Fruit fly (Drosophila melanogaster): ENCODE results near the gene CG6136.

Gene CG6136

DNA sequence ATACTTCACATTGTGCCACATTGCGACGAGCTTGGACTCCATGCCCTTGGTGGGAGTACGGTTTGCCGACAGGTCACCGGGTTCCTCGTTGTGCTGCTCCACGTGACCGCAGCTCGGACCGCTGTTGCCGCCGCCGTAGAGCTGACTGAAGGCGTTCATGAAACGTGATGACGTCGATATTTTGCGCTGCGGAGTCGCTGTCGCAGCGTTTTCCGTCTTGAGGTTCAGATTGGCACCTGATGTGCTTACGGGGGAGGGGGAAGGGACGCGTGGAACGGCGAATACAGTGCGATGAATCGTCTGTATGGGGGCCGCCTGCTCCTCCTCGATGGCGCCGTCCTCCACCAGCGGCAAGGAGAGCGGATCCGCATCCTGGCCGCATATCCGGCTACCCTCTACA, 15.9 kb downstream of the CG6136 start:
- TF ChIP-seq jim (GFP tag; optimal IDR thresholded peaks at IDR 0.05) (no peak), dsf (GFP tag; optimal IDR thresholded peaks at IDR 0.05; ENCODE audit: borderline replicate concordance) (no peak), Jra (GFP tag; optimal IDR thresholded peaks at IDR 0.05) (no peak), Sp1 (GFP tag; optimal IDR thresholded peaks at IDR 0.05) (no peak), GATAd (GFP tag; optimal IDR thresholded peaks at IDR 0.05) (no peak), Hnf4 (GFP tag; optimal IDR thresholded peaks at IDR 0.05) (no peak), foxo (GFP tag; optimal IDR thresholded peaks at IDR 0.05) (no peak)

- no peak for TF ChIP-seq OdsH (GFP tag; optimal IDR thresholded peaks at IDR 0.05)
- TF ChIP-seq GATAd (GFP tag; optimal IDR thresholded peaks at IDR 0.05): no peak
- no peak for TF ChIP-seq Vsx2 (GFP tag; optimal IDR thresholded peaks at IDR 0.05; ENCODE audit: partially characterized antibody)
- TF ChIP-seq psq (GFP tag; optimal IDR thresholded peaks at IDR 0.05): no peak
- no peak for TF ChIP-seq foxo (GFP tag; optimal IDR thresholded peaks at IDR 0.05)
- no peak for TF ChIP-seq Myc (optimal IDR thresholded peaks at IDR 0.05)
- no peak for TF ChIP-seq Dfd (GFP tag; optimal IDR thresholded peaks at IDR 0.05)
- no peak for TF ChIP-seq usp (GFP tag; optimal IDR thresholded peaks at IDR 0.05)
- no peak for TF ChIP-seq lola (GFP tag; optimal IDR thresholded peaks at IDR 0.05)
- no peak for TF ChIP-seq ey (GFP tag; optimal IDR thresholded peaks at IDR 0.05)
- no peak for TF ChIP-seq pan (optimal IDR thresholded peaks at IDR 0.05)
- no peak for TF ChIP-seq brk (GFP tag; optimal IDR thresholded peaks at IDR 0.05)
- TF ChIP-seq woc (GFP tag; optimal IDR thresholded peaks at IDR 0.05): no peak
- no peak for TF ChIP-seq h (GFP tag; optimal IDR thresholded peaks at IDR 0.05)
- no peak for TF ChIP-seq sage (GFP tag; optimal IDR thresholded peaks at IDR 0.05)
- TF ChIP-seq Mio (GFP tag; optimal IDR thresholded peaks at IDR 0.05): no peak
- TF ChIP-seq CG32264 (GFP tag; optimal IDR thresholded peaks at IDR 0.05): no peak
- TF ChIP-seq HLH106 (tag; optimal IDR thresholded peaks at IDR 0.05): no peak
- TF ChIP-seq Rel (GFP tag; optimal IDR thresholded peaks at IDR 0.05): no peak
- no peak for TF ChIP-seq Rel (tag; optimal IDR thresholded peaks at IDR 0.05)
Observed at dm6 chr3R:15354019-15354418, 18.0 kb downstream of the CG6136 start.

DNA sequence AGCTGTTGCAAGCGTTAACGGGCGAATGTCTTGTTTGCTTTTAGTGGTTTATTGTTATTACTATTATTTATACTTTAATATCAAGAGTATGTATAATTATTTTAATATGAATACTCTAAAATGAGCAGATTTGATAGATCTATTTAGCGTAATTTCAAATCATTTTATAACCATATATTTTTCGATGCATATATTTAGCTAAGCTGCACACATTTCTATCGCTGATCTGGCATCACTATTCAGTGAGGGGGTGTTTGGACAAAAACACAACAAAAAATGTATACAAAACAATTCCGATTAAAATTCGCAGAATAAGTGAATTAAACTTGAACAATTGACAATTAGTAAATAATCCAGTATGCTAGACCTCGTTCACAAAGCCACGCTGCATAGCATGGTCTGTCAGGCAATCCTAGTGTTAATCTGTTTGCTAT, 21.0 kb downstream of the CG6136 start, which contains the start of the genes Trs33 and Tmtc4:
TSS of gene Trs33 (minus strand) at position 3 of the 434 bp plus-strand sequence.
TSS of gene Tmtc4 (plus strand) at position 233 of the 434 bp plus-strand sequence.
- no peak for TF ChIP-seq lola (GFP tag; optimal IDR thresholded peaks at IDR 0.05)
- TF ChIP-seq N (GFP tag; optimal IDR thresholded peaks at IDR 0.05): no peak
- TF ChIP-seq CG9705 (GFP tag; optimal IDR thresholded peaks at IDR 0.05): peak; percentile 56
- TF ChIP-seq dl (GFP tag; optimal IDR thresholded peaks at IDR 0.05; ENCODE audit: insufficient read depth in 1 of 2, partially characterized antibody in 2 of 2): no peak
- TF ChIP-seq Vsx2 (GFP tag; optimal IDR thresholded peaks at IDR 0.05; ENCODE audit: partially characterized antibody): no peak
- TF ChIP-seq Hr83 (GFP tag; optimal IDR thresholded peaks at IDR 0.05; ENCODE audit: poor library complexity, severe bottlenecking): peak; percentile 23
- no peak for TF ChIP-seq ey (GFP tag; optimal IDR thresholded peaks at IDR 0.05)
- TF ChIP-seq Jra (GFP tag; optimal IDR thresholded peaks at IDR 0.05): no peak
- no peak for TF ChIP-seq pan (optimal IDR thresholded peaks at IDR 0.05)
- no peak for TF ChIP-seq Mio (GFP tag; optimal IDR thresholded peaks at IDR 0.05)
- no peak for TF ChIP-seq brk (GFP tag; optimal IDR thresholded peaks at IDR 0.05)
- TF ChIP-seq Rel (GFP tag; optimal IDR thresholded peaks at IDR 0.05): no peak
- TF ChIP-seq Rel (tag; optimal IDR thresholded peaks at IDR 0.05): peak; percentile 51
- peak; percentile 11 for TF ChIP-seq OdsH (GFP tag; optimal IDR thresholded peaks at IDR 0.05)
- no peak for TF ChIP-seq br (GFP tag; optimal IDR thresholded peaks at IDR 0.05)
- TF ChIP-seq fru (GFP tag; optimal IDR thresholded peaks at IDR 0.05): no peak
- TF ChIP-seq rgr (GFP tag; optimal IDR thresholded peaks at IDR 0.05): peak; percentile 70
- TF ChIP-seq sage (GFP tag; optimal IDR thresholded peaks at IDR 0.05): no peak
- TF ChIP-seq Myc (optimal IDR thresholded peaks at IDR 0.05): peak; percentile 87
- peak; percentile 51 for TF ChIP-seq psq (GFP tag; optimal IDR thresholded peaks at IDR 0.05)
- peak; percentile 49 for TF ChIP-seq h (GFP tag; optimal IDR thresholded peaks at IDR 0.05)
- no peak for TF ChIP-seq usp (GFP tag; optimal IDR thresholded peaks at IDR 0.05)
- no peak for TF ChIP-seq sv (GFP tag; optimal IDR thresholded peaks at IDR 0.05)
- no peak for TF ChIP-seq CrebA (GFP tag; optimal IDR thresholded peaks at IDR 0.05; ENCODE audit: borderline replicate concordance)
- no peak for TF ChIP-seq dmrt93B (GFP tag; optimal IDR thresholded peaks at IDR 0.05)
- TF ChIP-seq foxo (GFP tag; optimal IDR thresholded peaks at IDR 0.05): peak in 1 of 2 experiments; percentile 66
- no peak for TF ChIP-seq CG32264 (GFP tag; optimal IDR thresholded peaks at IDR 0.05)
- no peak for TF ChIP-seq Abd-B (GFP tag; optimal IDR thresholded peaks at IDR 0.05)
- TF ChIP-seq woc (GFP tag; optimal IDR thresholded peaks at IDR 0.05): peak; percentile 71
- no peak for TF ChIP-seq Hr78 (GFP tag; optimal IDR thresholded peaks at IDR 0.05)
- TF ChIP-seq Hnf4 (GFP tag; optimal IDR thresholded peaks at IDR 0.05): no peak
- no peak for TF ChIP-seq dsf (GFP tag; optimal IDR thresholded peaks at IDR 0.05; ENCODE audit: borderline replicate concordance)
- no peak for TF ChIP-seq tai (GFP tag; optimal IDR thresholded peaks at IDR 0.05)
- no peak for TF ChIP-seq Dfd (GFP tag; optimal IDR thresholded peaks at IDR 0.05)
- no peak for TF ChIP-seq jim (GFP tag; optimal IDR thresholded peaks at IDR 0.05)
- no peak for TF ChIP-seq Dif (GFP tag; optimal IDR thresholded peaks at IDR 0.05; ENCODE audit: partially characterized antibody)
- TF ChIP-seq Sp1 (GFP tag; optimal IDR thresholded peaks at IDR 0.05): peak; percentile 29
- TF ChIP-seq GATAd (GFP tag; optimal IDR thresholded peaks at IDR 0.05): no peak
- TF ChIP-seq HLH106 (tag; optimal IDR thresholded peaks at IDR 0.05): peak; percentile 67
